Fruit fly (Drosophila melanogaster) whole organism, embryonic: Measurements from ENCODE around the gene Mybbp1A.

Source experiments
- Abd-B ChIP-seq: fragments of 200-800 bp; sonication (Bioruptor generic); optimal IDR thresholded peaks from 2 replicates; lab custom pipeline; 2018; ENCODE audit warnings: missing biosample characterization, mild to moderate bottlenecking, missing genetic modification characterization, moderate library complexity
- CG10209 ChIP-seq: fragments of 200-800 bp; sonication (Bioruptor generic); optimal IDR thresholded peaks from 3 replicates; lab custom pipeline; 2017; ENCODE audit warnings: missing biosample characterization, mild to moderate bottlenecking, missing genetic modification characterization, missing genetic modification reagents
- CG10366 ChIP-seq: fragments of 200-800 bp; sonication (Bioruptor generic); IDR thresholded peaks from 2 replicates; pipeline ENCODE4 v1.3.6; 2022; ENCODE audit warnings: missing biosample characterization, missing genetic modification characterization
- CG10654 ChIP-seq: fragments of 200-800 bp; sonication (Bioruptor generic); optimal IDR thresholded peaks from 2 replicates; lab custom pipeline; 2016; ENCODE audit warnings: missing biosample characterization, missing genetic modification characterization
- CG10959 ChIP-seq: fragments of 200-800 bp; sonication (Bioruptor generic); IDR thresholded peaks from 2 replicates; pipeline ENCODE4 v1.3.6; 2022; ENCODE audit warnings: missing biosample characterization, missing genetic modification characterization
- CG14441 ChIP-seq: fragments of 200-800 bp; sonication (Bioruptor generic); IDR thresholded peaks from 2 replicates; pipeline ENCODE4 v1.3.6; 2022; ENCODE audit warnings: missing biosample characterization, missing genetic modification characterization
- CG15011 ChIP-seq: fragments of 200-800 bp; sonication (Bioruptor generic); optimal IDR thresholded peaks from 3 replicates; lab custom pipeline; 2018; ENCODE audit warnings: missing biosample characterization, mild to moderate bottlenecking, missing genetic modification characterization
- CG15269 ChIP-seq: fragments of 200-800 bp; sonication (Bioruptor generic); optimal IDR thresholded peaks from 2 replicates; lab custom pipeline; 2018; ENCODE audit warnings: missing biosample characterization, mild to moderate bottlenecking, missing genetic modification characterization, moderate library complexity
- CG17385 ChIP-seq: fragments of 200-800 bp; sonication (Bioruptor generic); optimal IDR thresholded peaks from 3 replicates; lab custom pipeline; 2018; ENCODE audit warnings: missing biosample characterization, mild to moderate bottlenecking, missing genetic modification characterization
- CG18764 ChIP-seq: fragments of 200-800 bp; sonication (Bioruptor generic); optimal IDR thresholded peaks from 3 replicates; lab custom pipeline; 2016; ENCODE audit warnings: missing biosample characterization, missing genetic modification characterization
- CG3065 ChIP-seq: fragments of 200-800 bp; sonication (Bioruptor generic); optimal IDR thresholded peaks from 2 replicates; lab custom pipeline; 2016; ENCODE audit warnings: missing biosample characterization, missing genetic modification characterization
- CG34224 ChIP-seq: fragments of 200-800 bp; sonication (Bioruptor generic); IDR thresholded peaks from 3 replicates; pipeline ENCODE4 v1.3.6; 2022; ENCODE audit warnings: missing biosample characterization, missing genetic modification characterization; ENCODE audit not compliant: partially characterized antibody
- CG3838 ChIP-seq: fragments of 200-800 bp; sonication (Bioruptor generic); optimal IDR thresholded peaks from 3 replicates; lab custom pipeline; 2016; ENCODE audit warnings: missing biosample characterization, missing genetic modification characterization
- CG4404 ChIP-seq: fragments of 200-800 bp; sonication (Bioruptor generic); IDR thresholded peaks from 2 replicates; pipeline ENCODE4 v1.3.6; 2022; ENCODE audit warnings: missing biosample characterization, missing genetic modification characterization
- CG4820 ChIP-seq: fragments of 200-800 bp; sonication (Bioruptor generic); optimal IDR thresholded peaks from 3 replicates; lab custom pipeline; 2016; ENCODE audit warnings: missing biosample characterization, missing genetic modification characterization
- CG5953 ChIP-seq: fragments of 200-800 bp; sonication (Bioruptor generic); IDR thresholded peaks from 2 replicates; pipeline ENCODE4 v1.3.6; 2022; ENCODE audit warnings: missing biosample characterization, missing genetic modification characterization
- CG6175 ChIP-seq: fragments of 200-800 bp; sonication (Bioruptor generic); IDR thresholded peaks from 3 replicates; pipeline ENCODE4 v1.3.6; 2022; ENCODE audit warnings: missing biosample characterization, missing genetic modification characterization
- CG6813 ChIP-seq: fragments of 200-800 bp; sonication (Bioruptor generic); optimal IDR thresholded peaks from 2 replicates; lab custom pipeline; 2017; ENCODE audit warnings: missing biosample characterization, missing genetic modification characterization, mild to moderate bottlenecking, moderate library complexity, missing genetic modification reagents
- CG7357 ChIP-seq: fragments of 200-800 bp; sonication (Bioruptor generic); IDR thresholded peaks from 3 replicates; pipeline ENCODE4 v1.3.6; 2022; ENCODE audit warnings: missing biosample characterization, missing genetic modification characterization
- Dip3 ChIP-seq: fragments of 200-800 bp; sonication (Bioruptor generic); optimal IDR thresholded peaks from 3 replicates; lab custom pipeline; 2016; ENCODE audit warnings: missing biosample characterization, missing genetic modification characterization
- ERR ChIP-seq: fragments of 200-800 bp; sonication (Bioruptor generic); optimal IDR thresholded peaks from 2 replicates; lab custom pipeline; 2016; ENCODE audit warnings: missing biosample characterization, missing genetic modification characterization
- Fer1 ChIP-seq: fragments of 200-800 bp; sonication (Bioruptor generic); optimal IDR thresholded peaks from 2 replicates; lab custom pipeline; 2017; ENCODE audit warnings: missing biosample characterization, mild to moderate bottlenecking, missing genetic modification characterization
- Fer2 ChIP-seq: fragments of 200-800 bp; sonication (Bioruptor generic); optimal IDR thresholded peaks from 2 replicates; lab custom pipeline; 2018; ENCODE audit warnings: missing biosample characterization, mild to moderate bottlenecking, missing genetic modification characterization, moderate library complexity
- Fer3 ChIP-seq: fragments of 200-800 bp; sonication (Bioruptor generic); optimal IDR thresholded peaks from 2 replicates; lab custom pipeline; 2018; ENCODE audit warnings: missing biosample characterization, mild to moderate bottlenecking, missing genetic modification characterization, moderate library complexity
- H15 ChIP-seq: fragments of 200-800 bp; sonication (Bioruptor generic); IDR thresholded peaks from 3 replicates; pipeline ENCODE4 v1.3.6; 2022; ENCODE audit warnings: missing biosample characterization, missing genetic modification characterization
- Hr39 ChIP-seq: fragments of >200 bp; optimal IDR thresholded peaks from 2 replicates; lab custom pipeline; 2017
- Opbp ChIP-seq: fragments of 200-800 bp; sonication (Bioruptor generic); IDR thresholded peaks from 3 replicates; pipeline ENCODE4 v1.3.6; 2022; ENCODE audit warnings: missing biosample characterization, missing genetic modification characterization; ENCODE audit not compliant: partially characterized antibody
- Pdp1 ChIP-seq, 2 experiments: fragments of 200-800 bp; sonication (Bioruptor generic); optimal IDR thresholded peaks; 3 replicates each; lab custom pipeline; 2016; ENCODE audit warnings: missing biosample characterization in 2 of 2, missing genetic modification characterization in 2 of 2, mild to moderate bottlenecking in 1 of 2, moderate library complexity in 1 of 2
- Ptx1 ChIP-seq: fragments of 200-800 bp; sonication (Bioruptor generic); IDR thresholded peaks from 2 replicates; pipeline ENCODE4 v1.3.6; 2022; ENCODE audit warnings: missing biosample characterization, missing genetic modification characterization
- Scr ChIP-seq: fragments of 200-800 bp; sonication (Bioruptor generic); IDR thresholded peaks from 2 replicates; pipeline ENCODE4 v1.3.6; 2022; ENCODE audit warnings: missing biosample characterization, missing genetic modification characterization; ENCODE audit not compliant: partially characterized antibody
- Sry-δ ChIP-seq: fragments of 200-800 bp; sonication (Bioruptor generic); optimal IDR thresholded peaks from 2 replicates; lab custom pipeline; 2016; ENCODE audit warnings: missing biosample characterization, missing genetic modification characterization
- al ChIP-seq: fragments of 200-800 bp; sonication (Bioruptor generic); IDR thresholded peaks from 2 replicates; pipeline ENCODE4 v1.3.6; 2022; ENCODE audit warnings: missing biosample characterization, missing genetic modification characterization
- caup ChIP-seq: fragments of 200-800 bp; sonication (Bioruptor generic); optimal IDR thresholded peaks from 3 replicates; lab custom pipeline; 2017; ENCODE audit warnings: missing biosample characterization, mild to moderate bottlenecking, missing genetic modification characterization, moderate library complexity; ENCODE audit not compliant: severe bottlenecking
- chn ChIP-seq: fragments of 200-800 bp; sonication (Bioruptor generic); optimal IDR thresholded peaks from 2 replicates; lab custom pipeline; 2016; ENCODE audit warnings: missing biosample characterization, missing genetic modification characterization
- da ChIP-seq: fragments of 200-800 bp; sonication (Bioruptor generic); optimal IDR thresholded peaks from 2 replicates; lab custom pipeline; 2016; ENCODE audit warnings: missing biosample characterization, missing genetic modification characterization
- dmrt99B ChIP-seq: fragments of 200-800 bp; sonication (Bioruptor generic); optimal IDR thresholded peaks from 2 replicates; lab custom pipeline; 2018; ENCODE audit warnings: missing biosample characterization, mild to moderate bottlenecking, missing genetic modification characterization, moderate library complexity
- ewg ChIP-seq: fragments of 200-800 bp; sonication (Bioruptor generic); optimal IDR thresholded peaks from 3 replicates; lab custom pipeline; 2017; ENCODE audit warnings: mild to moderate bottlenecking, missing biosample characterization, missing genetic modification reagents, missing genetic modification characterization
- gt ChIP-seq: fragments of 200-800 bp; sonication (Bioruptor generic); IDR thresholded peaks from 2 replicates; pipeline ENCODE4 v1.3.6; 2022; ENCODE audit warnings: missing biosample characterization, missing genetic modification characterization
- kni ChIP-seq: fragments of 200-800 bp; sonication (Bioruptor generic); optimal IDR thresholded peaks from 3 replicates; lab custom pipeline; 2017; ENCODE audit warnings: mild to moderate bottlenecking, missing biosample characterization, missing genetic modification reagents, missing genetic modification characterization
- lilli ChIP-seq: fragments of 200-800 bp; sonication (Bioruptor generic); optimal IDR thresholded peaks from 3 replicates; lab custom pipeline; 2016; ENCODE audit warnings: missing biosample characterization, missing genetic modification characterization
- luna ChIP-seq: fragments of 200-800 bp; sonication (Bioruptor generic); optimal IDR thresholded peaks from 2 replicates; lab custom pipeline; 2016; ENCODE audit warnings: missing biosample characterization, missing genetic modification characterization
- onecut ChIP-seq: fragments of 200-800 bp; sonication (Bioruptor generic); IDR thresholded peaks from 2 replicates; pipeline ENCODE4 v1.3.6; 2022; ENCODE audit warnings: missing biosample characterization, missing genetic modification characterization
- pnt ChIP-seq: fragments of 200-800 bp; sonication (Bioruptor generic); optimal IDR thresholded peaks from 3 replicates; lab custom pipeline; 2016; ENCODE audit warnings: missing biosample characterization, missing genetic modification characterization
- pros ChIP-seq: fragments of 200-800 bp; sonication (Bioruptor generic); optimal IDR thresholded peaks from 3 replicates; lab custom pipeline; 2019; ENCODE audit warnings: missing biosample characterization, mild to moderate bottlenecking, missing genetic modification characterization, moderate library complexity
- seq ChIP-seq: fragments of 200-800 bp; sonication (Bioruptor generic); IDR thresholded peaks from 2 replicates; pipeline ENCODE4 v1.3.6; 2022; ENCODE audit warnings: missing biosample characterization, missing genetic modification characterization
- sisA ChIP-seq: fragments of 200-800 bp; sonication (Bioruptor generic); IDR thresholded peaks from 2 replicates; pipeline ENCODE4 v1.3.6; 2022; ENCODE audit warnings: missing biosample characterization, missing genetic modification characterization
- sqz ChIP-seq: fragments of 200-800 bp; sonication (Bioruptor generic); optimal IDR thresholded peaks from 3 replicates; lab custom pipeline; 2018; ENCODE audit warnings: missing biosample characterization, mild to moderate bottlenecking, missing genetic modification characterization
- stwl ChIP-seq: fragments of 200-800 bp; sonication (Bioruptor generic); optimal IDR thresholded peaks from 3 replicates; lab custom pipeline; 2018; ENCODE audit warnings: missing biosample characterization, mild to moderate bottlenecking, missing genetic modification characterization, moderate library complexity
- tup ChIP-seq: fragments of 200-800 bp; sonication (Bioruptor generic); optimal IDR thresholded peaks from 2 replicates; lab custom pipeline; 2016; ENCODE audit warnings: missing biosample characterization, mild to moderate bottlenecking, missing genetic modification characterization, moderate library complexity
- z ChIP-seq: fragments of 200-800 bp; sonication (Bioruptor generic); IDR thresholded peaks from 3 replicates; pipeline ENCODE4 v1.3.6; 2022; ENCODE audit warnings: missing biosample characterization, missing genetic modification characterization
- zfh1 ChIP-seq: fragments of 200-800 bp; sonication (Bioruptor generic); IDR thresholded peaks from 3 replicates; pipeline ENCODE4 v1.3.6; 2022; ENCODE audit warnings: missing biosample characterization, missing genetic modification characterization

The Mybbp1A gene

dm6 chrX:621132-621555 is 8.4 kb upstream of the Mybbp1A start, which contains the start of the genes CG13365 and Vsp37A (continued):
- TF ChIP-seq CG10654 (GFP tag; lab: Kevin White, UChicago) (no peak), z (GFP tag; lab: Robert Waterston, UW) (no peak), Hr39 (lab: Kevin White, UChicago) (no peak), dmrt99B (tag; lab: Kevin White, UChicago) (no peak), Fer2 (tag; lab: Kevin White, UChicago) (no peak), sisA (GFP tag; lab: Robert Waterston, UW) (0 out of 2 replicates have a peak, but pooled peaks have one; percentile 13), gt (no peak), CG5953 (GFP tag; lab: Robert Waterston, UW) (no peak), luna (GFP tag; lab: Kevin White, UChicago) (no peak), Opbp (no peak), Fer3 (peak; percentile 39), onecut (no peak), CG4820 (peak; percentile 15), H15 (GFP tag; lab: Robert Waterston, UW) (no peak), CG10209 (peak; percentile 18), tup (GFP tag; lab: Kevin White, UChicago) (no peak), ERR (GFP tag; lab: Kevin White, UChicago) (no peak), chn (GFP tag; lab: Kevin White, UChicago) (peak; percentile 21), stwl (tag; lab: Kevin White, UChicago) (peak; percentile 25), Abd-B (GFP tag; lab: Kevin White, UChicago) (peak; percentile 38), CG10366 (GFP tag; lab: Robert Waterston, UW) (peak; percentile 20; the same call in 1 of the 2 replicates), Pdp1 (GFP tag; optimal IDR thresholded peaks at IDR 0.05; lab: Kevin White, UChicago) (peak; percentile 36 to 98), al (GFP tag; lab: Robert Waterston, UW) (peak; percentile 40; the same call in 1 of the 2 replicates), pnt (GFP tag; lab: Kevin White, UChicago) (peak; percentile 36), CG15269 (tag; lab: Kevin White, UChicago) (peak; percentile 44), CG6175 (no peak), CG14441 (no peak; the same call in 1 of the 2 replicates), CG6813 (GFP tag; lab: Kevin White, UChicago) (no peak), CG10959 (GFP tag; lab: Robert Waterston, UW) (no peak), ewg (GFP tag; lab: Kevin White, UChicago) (peak; percentile 7), Ptx1 (GFP tag; lab: Robert Waterston, UW) (peak; percentile 41), caup (GFP tag; lab: Kevin White, UChicago) (peak; percentile 3), CG4404 (GFP tag; lab: Robert Waterston, UW) (peak; percentile 29; the same call in 1 of the 2 replicates), kni (GFP tag; lab: Kevin White, UChicago) (peak; percentile 84), da (GFP tag; lab: Kevin White, UChicago) (peak; percentile 38), CG15011 (GFP tag; lab: Kevin White, UChicago) (no peak), sqz (GFP tag; lab: Kevin White, UChicago) (no peak), Sry-δ (GFP tag; lab: Kevin White, UChicago) (peak; percentile 65), Dip3 (GFP tag; lab: Kevin White, UChicago) (peak; percentile 44), pros (GFP tag; lab: Kevin White, UChicago) (no peak), CG3065 (GFP tag; lab: Kevin White, UChicago) (no peak), zfh1 (GFP tag; lab: Robert Waterston, UW) (peak; percentile 52; the same call in 1 of the 3 replicates), Fer1 (GFP tag; lab: Kevin White, UChicago) (peak; percentile 32), CG18764 (GFP tag; lab: Kevin White, UChicago) (peak; percentile 4), CG7357 (GFP tag; lab: Robert Waterston, UW) (no peak), CG17385 (GFP tag; lab: Kevin White, UChicago) (peak; percentile 31), CG3838 (no peak), lilli (GFP tag; lab: Kevin White, UChicago) (peak; percentile 63), seq (no peak), CG34224 (GFP tag; lab: Robert Waterston, UW) (no peak), Scr (GFP tag; lab: Robert Waterston, UW) (no peak)
